Fruit fly (Drosophila melanogaster) ovary, adult (tissue): ENCODE results near the gene CG18095.

Source experiments
- CG17801 ChIP-seq: fragments of 200-800 bp; optimal IDR thresholded peaks from 2 replicates; lab custom pipeline; 2019; ENCODE audit warnings: missing biosample characterization, mild to moderate bottlenecking, missing genetic modification characterization, moderate library complexity; ENCODE audit not compliant: partially characterized antibody

The CG18095 gene

dm6 chr2L:14001078-14001477, 30.3 kb downstream of the CG18095 start, which contains the start of gene rk:
rk (minus strand) TSS chr2L:14001248.
- no peak for TF ChIP-seq CG17801 (GFP tag; lab: Kevin White, UChicago)

dm6 chr2L:13998952-13999351, 32.4 kb downstream of the CG18095 start:
- TF ChIP-seq CG17801 (GFP tag; lab: Kevin White, UChicago) = no peak

DNA sequence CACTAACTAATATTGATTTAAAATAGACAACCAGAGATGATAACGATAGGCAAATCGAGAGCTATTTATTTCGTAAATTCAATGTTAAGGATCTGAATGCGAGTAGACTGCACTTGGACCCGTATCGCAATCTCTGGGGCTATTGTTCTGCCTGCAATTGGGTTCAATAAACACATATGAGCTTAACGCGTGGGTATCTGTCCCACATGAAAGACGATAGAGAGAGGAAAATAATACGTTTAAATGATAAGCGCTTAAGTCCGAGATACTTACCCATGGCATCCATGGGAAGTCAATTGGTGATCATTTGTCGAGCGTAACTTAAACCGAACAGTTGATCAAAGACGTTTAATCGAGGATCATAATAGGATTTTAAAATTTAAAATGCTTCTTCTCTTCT, 51.5 kb downstream of the CG18095 start, which contains the start of gene NimC2:
Gene NimC2, plus strand, starts transcription at position 301 of the 400 bp plus-strand sequence.
- TF ChIP-seq CG17801 (GFP tag; lab: Kevin White, UChicago) = no peak
